Worm (Caenorhabditis elegans) whole organism, L2 larva: ENCODE data around the gene egl-18.

Experiments used
- F13H6.1 ChIP-seq: sonication (generic microtip); optimal IDR thresholded peaks from 2 replicates; lab custom pipeline; 2016; ENCODE audit warnings: missing genetic modification characterization, missing compliant biosample characterization
- Y55F3AM.14 ChIP-seq: fragments of 200-800 bp; sonication (Bioruptor generic); optimal IDR thresholded peaks from 2 replicates; lab custom pipeline; 2018; ENCODE audit warnings: mild to moderate bottlenecking, missing genetic modification characterization, missing compliant biosample characterization
- ZK546.5 ChIP-seq: sonication (generic microtip); optimal IDR thresholded peaks from 2 replicates; lab custom pipeline; 2017; ENCODE audit warnings: missing biosample characterization, missing genetic modification characterization
- alr-1 ChIP-seq: fragments of 150-350 bp; optimal IDR thresholded peaks from 2 replicates; lab custom pipeline; 2014; ENCODE audit warnings: missing biosample characterization, missing genetic modification characterization
- aly-2 ChIP-seq: fragments of 150-350 bp; optimal IDR thresholded peaks from 2 replicates; lab custom pipeline; 2014; ENCODE audit warnings: missing biosample characterization, missing genetic modification characterization
- ama-1 ChIP-seq: fragments of 150-350 bp; optimal IDR thresholded peaks from 2 replicates; lab custom pipeline; 2018; ENCODE audit warnings: inconsistent platforms
- blmp-1 ChIP-seq: sonication (generic microtip); optimal IDR thresholded peaks from 2 replicates; lab custom pipeline; 2017; ENCODE audit warnings: missing genetic modification characterization, mild to moderate bottlenecking, missing compliant biosample characterization, antibody characterized with exemption, moderate library complexity; ENCODE audit not compliant: insufficient read depth
- ceh-16 ChIP-seq: fragments of 150-350 bp; optimal IDR thresholded peaks from 2 replicates; lab custom pipeline; 2014; ENCODE audit warnings: missing biosample characterization, missing genetic modification characterization
- dmd-4 ChIP-seq: sonication (generic microtip); optimal IDR thresholded peaks from 2 replicates; lab custom pipeline; 2017; ENCODE audit warnings: missing biosample characterization, missing genetic modification characterization
- egl-27 ChIP-seq: sonication (generic microtip); optimal IDR thresholded peaks from 3 replicates; lab custom pipeline; 2017; ENCODE audit warnings: missing biosample characterization, missing genetic modification reagents, missing genetic modification characterization
- elt-1 ChIP-seq: fragments of 150-350 bp; optimal IDR thresholded peaks from 2 replicates; lab custom pipeline; 2014; ENCODE audit warnings: missing biosample characterization, missing genetic modification characterization
- elt-3 ChIP-seq: sonication (generic microtip); optimal IDR thresholded peaks from 2 replicates; lab custom pipeline; 2017; ENCODE audit warnings: missing biosample characterization, missing genetic modification characterization
- fos-1 ChIP-seq: fragments of 150-350 bp; optimal IDR thresholded peaks from 2 replicates; lab custom pipeline; 2014; ENCODE audit warnings: missing biosample characterization, missing genetic modification characterization
- lin-13 ChIP-seq: fragments of 150-350 bp; optimal IDR thresholded peaks from 2 replicates; lab custom pipeline; 2014; ENCODE audit warnings: missing biosample characterization, missing genetic modification reagents, missing genetic modification characterization
- lsy-2 ChIP-seq, 2 experiments: fragments of 150-350 bp in 1 of 2; sonication (generic microtip) in 1 of 2; optimal IDR thresholded peaks; 2 replicates each; lab custom pipeline; 2014 to 2017; ENCODE audit warnings: missing biosample characterization in 2 of 2, missing genetic modification characterization in 2 of 2
- mab-5 ChIP-seq: fragments of 150-350 bp; optimal IDR thresholded peaks from 2 replicates; lab custom pipeline; 2014; ENCODE audit warnings: missing biosample characterization, missing genetic modification characterization
- mbf-1 ChIP-seq: sonication (generic microtip); optimal IDR thresholded peaks from 2 replicates; lab custom pipeline; 2017; ENCODE audit warnings: missing biosample characterization, missing genetic modification characterization
- mdl-1 ChIP-seq, 2 experiments: fragments of 150-350 bp in 1 of 2; sonication (generic microtip) in 1 of 2; optimal IDR thresholded peaks; 2 replicates each; lab custom pipeline; 2017; ENCODE audit warnings: missing biosample characterization in 2 of 2, missing genetic modification characterization in 2 of 2
- nhr-11 ChIP-seq: fragments of 150-350 bp; optimal IDR thresholded peaks from 2 replicates; lab custom pipeline; 2014; ENCODE audit warnings: missing biosample characterization, missing genetic modification characterization
- nhr-12 ChIP-seq: fragments of 150-350 bp; optimal IDR thresholded peaks from 2 replicates; lab custom pipeline; 2014; ENCODE audit warnings: missing biosample characterization, missing genetic modification characterization
- nhr-21 ChIP-seq: fragments of 150-350 bp; optimal IDR thresholded peaks from 2 replicates; lab custom pipeline; 2014; ENCODE audit warnings: missing biosample characterization, missing genetic modification characterization
- nhr-23 ChIP-seq: fragments of 150-350 bp; optimal IDR thresholded peaks from 2 replicates; lab custom pipeline; 2014; ENCODE audit warnings: missing biosample characterization, missing genetic modification reagents, missing genetic modification characterization
- nhr-25 ChIP-seq: fragments of 150-350 bp; sonication (generic microtip); optimal IDR thresholded peaks from 3 replicates; lab custom pipeline; 2014; ENCODE audit warnings: missing biosample characterization, missing genetic modification characterization
- nhr-6 ChIP-seq: fragments of 150-350 bp; optimal IDR thresholded peaks from 2 replicates; lab custom pipeline; 2014; ENCODE audit warnings: missing biosample characterization, missing genetic modification characterization
- nhr-77 ChIP-seq: fragments of 150-350 bp; optimal IDR thresholded peaks from 2 replicates; lab custom pipeline; 2014; ENCODE audit warnings: missing biosample characterization, missing genetic modification characterization
- peb-1 ChIP-seq: fragments of 150-350 bp; optimal IDR thresholded peaks from 2 replicates; lab custom pipeline; 2014; ENCODE audit warnings: missing biosample characterization, missing genetic modification characterization
- sem-4 ChIP-seq: fragments of 150-350 bp; optimal IDR thresholded peaks from 2 replicates; lab custom pipeline; 2014; ENCODE audit warnings: missing biosample characterization, missing genetic modification reagents, missing genetic modification characterization
- skn-1 ChIP-seq: sonication (generic microtip); optimal IDR thresholded peaks from 2 replicates; lab custom pipeline; 2017; ENCODE audit warnings: missing biosample characterization, missing genetic modification characterization
- sma-3 ChIP-seq: sonication (generic microtip); optimal IDR thresholded peaks from 2 replicates; lab custom pipeline; 2016; ENCODE audit warnings: missing genetic modification reagents, missing genetic modification characterization, missing compliant biosample characterization
- sma-9 ChIP-seq, 2 experiments: fragments of 150-350 bp in 1 of 2; sonication (generic microtip) in 1 of 2; optimal IDR thresholded peaks; 2 replicates each; lab custom pipeline; 2014 to 2016; ENCODE audit warnings: missing genetic modification characterization in 2 of 2, mild to moderate bottlenecking in 1 of 2, missing biosample characterization in 1 of 2, missing compliant biosample characterization in 1 of 2, missing genetic modification reagents in 1 of 2, moderate library complexity in 1 of 2
- snpc-4 ChIP-seq: fragments of 150-350 bp; optimal IDR thresholded peaks from 2 replicates; lab custom pipeline; 2014; ENCODE audit warnings: missing biosample characterization, missing genetic modification characterization
- unc-39 ChIP-seq: fragments of 150-350 bp; optimal IDR thresholded peaks from 2 replicates; lab custom pipeline; 2014; ENCODE audit warnings: missing biosample characterization, missing genetic modification characterization
- unc-55 ChIP-seq: fragments of 150-350 bp; sonication (generic microtip); optimal IDR thresholded peaks from 3 replicates; lab custom pipeline; 2014; ENCODE audit warnings: missing biosample characterization, missing genetic modification reagents, missing genetic modification characterization
- zag-1 ChIP-seq: fragments of 150-350 bp; optimal IDR thresholded peaks from 2 replicates; lab custom pipeline; 2014; ENCODE audit warnings: missing biosample characterization, missing genetic modification characterization
- ztf-4 ChIP-seq: fragments of 150-350 bp; optimal IDR thresholded peaks from 2 replicates; lab custom pipeline; 2014; ENCODE audit warnings: missing biosample characterization, missing genetic modification characterization

The egl-18 gene

DNA sequence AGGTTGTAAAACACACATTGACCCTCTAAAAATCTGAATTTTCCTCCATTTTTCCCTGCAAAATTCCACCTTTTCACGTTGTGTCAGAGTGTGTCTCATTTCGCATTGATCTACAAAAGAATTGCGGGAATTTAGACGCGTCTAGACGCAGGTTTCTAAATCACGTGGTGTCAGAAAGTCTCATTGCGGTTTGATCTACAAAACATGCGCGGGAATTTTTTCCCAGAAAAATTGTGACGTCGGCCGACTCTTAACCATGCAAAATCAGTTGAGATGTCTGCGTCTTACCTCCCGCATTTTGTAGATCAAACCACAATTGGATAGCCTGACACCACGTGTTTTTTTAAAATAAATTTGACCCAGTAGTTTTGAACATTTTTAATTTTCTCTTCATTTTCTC lies 6.8 kb downstream of the egl-18 start:
- TF ChIP-seq ztf-4 (no peak), zag-1 (tag; lab: Kevin White, UChicago) (no peak), sem-4 (tag; lab: Kevin White, UChicago) (no peak), snpc-4 (tag; lab: Kevin White, UChicago) (no peak), nhr-25 (no peak), fos-1 (no peak), nhr-23 (tag; lab: Kevin White, UChicago) (no peak), unc-55 (no peak), nhr-11 (no peak), lsy-2 (tag; optimal IDR thresholded peaks at IDR 0.05; lab: Kevin White, UChicago) (no peak), unc-39 (tag; lab: Kevin White, UChicago) (no peak), lin-13 (GFP tag; lab: Kevin White, UChicago) (no peak), ZK546.5 (tag; lab: Kevin White, UChicago) (no peak)

ce11 chrIV:1911273-1911672 lies 9.2 kb downstream of the egl-18 start:
- TF ChIP-seq nhr-23 (tag; lab: Kevin White, UChicago) (peak; percentile 94), nhr-6 (tag; lab: Kevin White, UChicago) (no peak), ceh-16 (peak; percentile 90), sma-9 (GFP tag; optimal IDR thresholded peaks at IDR 0.05; lab: Kevin White, UChicago) (peak; percentile 18), sma-9 (tag; optimal IDR thresholded peaks at IDR 0.05; lab: Kevin White, UChicago) (no peak), sma-3 (GFP tag; lab: Kevin White, UChicago) (no peak), elt-1 (peak; percentile 98), egl-27 (tag; lab: Kevin White, UChicago) (peak; percentile 27)

DNA sequence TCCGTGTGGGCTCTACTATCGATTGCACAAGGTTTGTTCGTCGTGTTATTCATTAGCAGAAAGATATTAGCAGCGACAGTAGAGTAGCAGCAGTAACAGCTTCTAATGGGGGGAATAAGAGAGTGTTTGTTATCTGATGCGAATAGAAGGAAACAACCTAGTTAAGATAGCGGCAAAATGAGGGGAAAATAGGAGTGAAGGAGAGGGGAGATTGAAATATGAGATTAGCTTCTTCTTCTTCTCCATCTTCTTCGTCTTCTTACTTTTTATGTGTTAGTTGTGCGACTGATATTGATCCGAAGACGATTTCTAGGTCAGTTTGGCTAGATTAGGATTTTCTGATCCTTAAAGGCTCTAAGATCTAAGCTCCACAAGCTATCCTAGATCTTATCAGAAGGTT lies 12.8 kb downstream of the egl-18 start:
- no peak for TF ChIP-seq nhr-77 (tag; lab: Kevin White, UChicago)
- no peak for TF ChIP-seq elt-3 (tag; lab: Kevin White, UChicago)
- TF ChIP-seq unc-39 (tag; lab: Kevin White, UChicago): no peak
- TF ChIP-seq elt-1: peak; percentile 87
- TF ChIP-seq nhr-21 (tag; lab: Kevin White, UChicago): no peak
- no peak for TF ChIP-seq mbf-1 (tag; lab: Kevin White, UChicago)
- TF ChIP-seq ama-1: no peak
- no peak for TF ChIP-seq Y55F3AM.14 (GFP tag; lab: Kevin White, UChicago)
- no peak for TF ChIP-seq mdl-1 (tag; optimal IDR thresholded peaks at IDR 0.05; lab: Kevin White, UChicago)
- TF ChIP-seq nhr-12 (tag; lab: Kevin White, UChicago): no peak
- no peak for TF ChIP-seq nhr-11
- peak; percentile 86 for TF ChIP-seq nhr-23 (tag; lab: Kevin White, UChicago)
- no peak for TF ChIP-seq dmd-4 (tag; lab: Kevin White, UChicago)
- TF ChIP-seq nhr-6 (tag; lab: Kevin White, UChicago): no peak

- TF ChIP-seq peb-1 (no peak), blmp-1 (tag; lab: Kevin White, UChicago) (no peak), elt-3 (tag; lab: Kevin White, UChicago) (no peak), skn-1 (tag; lab: Kevin White, UChicago) (no peak), lsy-2 (tag; optimal IDR thresholded peaks at IDR 0.05; lab: Kevin White, UChicago) (no peak), unc-55 (no peak), F13H6.1 (no peak)
- TF ChIP-seq, all 48 proteins: peak for 0
Observed at ce11 chrIV:1915549-1915948, 13.4 kb downstream of the egl-18 start.

ce11 chrIV:1916247-1916646 lies 14.1 kb downstream of the egl-18 start:
- no peak for TF ChIP-seq mab-5 (tag; lab: Kevin White, UChicago)
- TF ChIP-seq unc-39 (tag; lab: Kevin White, UChicago): no peak
- TF ChIP-seq ama-1: no peak
- TF ChIP-seq aly-2: no peak
- no peak for TF ChIP-seq lin-13 (GFP tag; lab: Kevin White, UChicago)
- TF ChIP-seq blmp-1 (tag; lab: Kevin White, UChicago): no peak
- TF ChIP-seq sma-9 (GFP tag; optimal IDR thresholded peaks at IDR 0.05; lab: Kevin White, UChicago): no peak
- no peak for TF ChIP-seq sma-9 (tag; optimal IDR thresholded peaks at IDR 0.05; lab: Kevin White, UChicago)
- no peak for TF ChIP-seq alr-1 (tag; lab: Kevin White, UChicago)
- no peak for TF ChIP-seq mbf-1 (tag; lab: Kevin White, UChicago)
- TF ChIP-seq, all 48 proteins: peak for 0
